Worm (Caenorhabditis elegans): Measurements from ENCODE around the gene C31B8.7.

DNA sequence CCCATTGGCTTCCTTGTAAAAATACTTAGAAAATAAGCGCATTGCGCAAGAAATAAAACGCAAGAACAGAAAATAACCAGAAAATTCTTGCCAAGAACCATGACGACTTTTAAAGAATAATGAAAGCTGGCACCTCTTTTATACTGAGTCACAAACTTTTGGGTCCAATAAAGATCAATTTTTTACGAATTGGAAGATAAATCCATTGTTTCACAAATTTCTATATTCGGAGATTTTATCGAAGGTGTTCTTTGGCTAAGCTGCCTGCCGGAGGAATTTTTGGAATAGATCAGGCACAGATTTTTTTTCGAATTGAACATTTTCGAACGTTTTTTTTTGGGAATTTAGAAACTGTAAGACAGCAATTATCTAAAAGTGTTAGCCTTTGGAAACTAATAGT, 9.8 kb upstream of the C31B8.7 start, which contains the start of gene C31B8.9:
- TF ChIP-seq lin-13 (GFP tag; optimal IDR thresholded peaks at IDR 0.05) (no peak), unc-130 (GFP tag; optimal IDR thresholded peaks at IDR 0.05) (no peak), egl-27 (tag; optimal IDR thresholded peaks at IDR 0.05) (no peak), lim-7 (GFP tag; IDR thresholded peaks at IDR 0.05) (no peak), nhr-237 (tag; optimal IDR thresholded peaks at IDR 0.05) (no peak), nhr-28 (tag; optimal IDR thresholded peaks at IDR 0.05) (no peak), ama-1 (optimal IDR thresholded peaks at IDR 0.05) (no peak), aly-2 (tag; optimal IDR thresholded peaks at IDR 0.05) (no peak)
